Fruit fly (Drosophila melanogaster) whole organism, adult: Measurements from ENCODE around the gene LysX.

ENCODE experiments used
- CG11617 ChIP-seq: fragments of 200-800 bp; sonication (Bioruptor generic); optimal IDR thresholded peaks from 2 replicates; lab custom pipeline; 2017; ENCODE audit warnings: mild to moderate bottlenecking, missing biosample characterization, missing genetic modification reagents, missing genetic modification characterization
- CG12768 ChIP-seq: fragments of 200-800 bp; sonication (Bioruptor generic); optimal IDR thresholded peaks from 2 replicates; lab custom pipeline; 2017; ENCODE audit warnings: missing biosample characterization, missing genetic modification characterization, mild to moderate bottlenecking, moderate library complexity, missing genetic modification reagents
- CG14711 ChIP-seq: fragments of 200-800 bp; sonication (Bioruptor generic); optimal IDR thresholded peaks from 2 replicates; lab custom pipeline; 2018; ENCODE audit warnings: missing biosample characterization, mild to moderate bottlenecking, missing genetic modification characterization, moderate library complexity
- CG1620 ChIP-seq: fragments of 200-800 bp; sonication (Bioruptor generic); optimal IDR thresholded peaks from 2 replicates; lab custom pipeline; 2016; ENCODE audit warnings: missing biosample characterization, missing genetic modification characterization
- CG33017 ChIP-seq: fragments of 200-800 bp; sonication (Bioruptor generic); optimal IDR thresholded peaks from 2 replicates; lab custom pipeline; 2018; ENCODE audit warnings: missing biosample characterization, mild to moderate bottlenecking, missing genetic modification characterization, moderate library complexity
- CG5204 ChIP-seq: fragments of 200-800 bp; sonication (Bioruptor generic); optimal IDR thresholded peaks from 2 replicates; lab custom pipeline; 2016; ENCODE audit warnings: missing biosample characterization, missing genetic modification characterization
- CG7045 ChIP-seq: fragments of 200-800 bp; sonication (Bioruptor generic); optimal IDR thresholded peaks from 2 replicates; lab custom pipeline; 2017; ENCODE audit warnings: missing biosample characterization, mild to moderate bottlenecking, missing genetic modification characterization
- CG7101 ChIP-seq: fragments of 200-800 bp; sonication (Bioruptor generic); optimal IDR thresholded peaks from 2 replicates; lab custom pipeline; 2018; ENCODE audit warnings: missing biosample characterization, mild to moderate bottlenecking, missing genetic modification characterization, moderate library complexity
- Clk ChIP-seq: fragments of 200-800 bp; sonication (Bioruptor generic); optimal IDR thresholded peaks from 2 replicates; lab custom pipeline; 2017; ENCODE audit warnings: missing biosample characterization, missing genetic modification characterization
- Crg-1 ChIP-seq: fragments of 200-800 bp; sonication (Bioruptor generic); optimal IDR thresholded peaks from 2 replicates; lab custom pipeline; 2016; ENCODE audit warnings: missing biosample characterization, missing genetic modification characterization
- Hr96 ChIP-seq: fragments of 200-800 bp; sonication (Bioruptor generic); optimal IDR thresholded peaks from 2 replicates; lab custom pipeline; 2016; ENCODE audit warnings: missing biosample characterization, missing genetic modification characterization
- Mnt ChIP-seq: fragments of 200-800 bp; sonication (Bioruptor generic); optimal IDR thresholded peaks from 2 replicates; lab custom pipeline; 2016; ENCODE audit warnings: missing biosample characterization, mild to moderate bottlenecking, missing genetic modification characterization
- bab1 ChIP-seq: fragments of 200-800 bp; sonication (Bioruptor generic); optimal IDR thresholded peaks from 3 replicates; lab custom pipeline; 2019; ENCODE audit warnings: missing biosample characterization, mild to moderate bottlenecking, missing genetic modification characterization, moderate library complexity
- cic ChIP-seq: fragments of 200-800 bp; sonication (Bioruptor generic); optimal IDR thresholded peaks from 2 replicates; lab custom pipeline; 2017; ENCODE audit warnings: missing biosample characterization, mild to moderate bottlenecking, missing genetic modification characterization, moderate library complexity
- cnc ChIP-seq, 2 experiments: fragments of >200 bp; optimal IDR thresholded peaks; 2 replicates each; lab custom pipeline; 2017
- kay ChIP-seq: fragments of 200-800 bp; sonication (Bioruptor generic); peaks from one replicate; lab custom pipeline; 2016; ENCODE audit warnings: missing biosample characterization, missing genetic modification characterization, borderline replicate concordance
- ovo ChIP-seq: fragments of 200-800 bp; sonication (Bioruptor generic); optimal IDR thresholded peaks from 2 replicates; lab custom pipeline; 2016; ENCODE audit warnings: missing biosample characterization, missing genetic modification characterization
- pad ChIP-seq: fragments of 200-800 bp; sonication (Bioruptor generic); optimal IDR thresholded peaks from 3 replicates; lab custom pipeline; 2017; ENCODE audit warnings: missing biosample characterization, missing genetic modification characterization, mild to moderate bottlenecking, moderate library complexity, missing genetic modification reagents
- tj ChIP-seq: fragments of 200-800 bp; sonication (Bioruptor generic); optimal IDR thresholded peaks from 3 replicates; lab custom pipeline; 2017; ENCODE audit warnings: missing biosample characterization, mild to moderate bottlenecking, missing genetic modification characterization, moderate library complexity
- toe ChIP-seq: fragments of 200-800 bp; sonication (Bioruptor generic); optimal IDR thresholded peaks from 2 replicates; lab custom pipeline; 2016; ENCODE audit warnings: missing biosample characterization, missing genetic modification characterization

Gene LysX

DNA sequence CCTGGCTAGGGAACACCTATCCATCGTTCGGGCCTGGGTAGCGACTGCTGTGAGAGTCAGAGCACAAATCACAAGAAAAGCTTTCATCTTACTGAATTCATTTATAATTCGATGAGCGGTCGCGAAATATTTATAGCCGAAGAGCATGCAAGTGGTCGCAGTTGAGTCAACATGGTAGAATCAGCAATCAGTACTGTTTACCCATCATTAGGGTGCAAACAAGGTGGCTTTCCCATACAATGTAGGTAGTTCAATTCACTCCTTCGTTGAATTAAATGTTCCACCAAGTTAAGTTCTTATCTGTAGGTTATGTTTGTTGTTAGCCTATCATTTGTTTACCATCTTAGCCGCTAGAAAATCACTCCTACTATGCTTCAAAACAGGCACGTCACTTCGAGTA is 23.5 kb upstream of the LysX start, which contains the start of gene LysP:
Gene LysP, minus strand, starts transcription at position 101 of the 400 bp plus-strand sequence.
- TF ChIP-seq kay (GFP tag; lab: Kevin White, UChicago) (no peak), CG7045 (GFP tag; lab: Kevin White, UChicago) (no peak), Hr96 (no peak), CG7101 (no peak), cnc (optimal IDR thresholded peaks at IDR 0.05; lab: Kevin White, UChicago) (no peak), CG1620 (GFP tag; lab: Kevin White, UChicago) (no peak), bab1 (GFP tag; lab: Kevin White, UChicago) (no peak), CG5204 (GFP tag; lab: Kevin White, UChicago) (no peak), CG11617 (no peak), tj (GFP tag; lab: Kevin White, UChicago) (no peak), cic (GFP tag; lab: Kevin White, UChicago) (no peak), Mnt (GFP tag; lab: Kevin White, UChicago) (no peak), CG12768 (GFP tag; lab: Kevin White, UChicago) (no peak), Crg-1 (GFP tag; lab: Kevin White, UChicago) (no peak), ovo (GFP tag; lab: Kevin White, UChicago) (no peak), toe (no peak), Clk (GFP tag; lab: Kevin White, UChicago) (no peak), CG33017 (no peak), CG14711 (tag; lab: Kevin White, UChicago) (no peak)

dm6 chr3L:1216460-1216859 is 21.4 kb upstream of the LysX start:
- TF ChIP-seq CG7045 (GFP tag; lab: Kevin White, UChicago) (no peak), Crg-1 (GFP tag; lab: Kevin White, UChicago) (no peak), kay (GFP tag; lab: Kevin White, UChicago) (no peak), Clk (GFP tag; lab: Kevin White, UChicago) (no peak)

DNA sequence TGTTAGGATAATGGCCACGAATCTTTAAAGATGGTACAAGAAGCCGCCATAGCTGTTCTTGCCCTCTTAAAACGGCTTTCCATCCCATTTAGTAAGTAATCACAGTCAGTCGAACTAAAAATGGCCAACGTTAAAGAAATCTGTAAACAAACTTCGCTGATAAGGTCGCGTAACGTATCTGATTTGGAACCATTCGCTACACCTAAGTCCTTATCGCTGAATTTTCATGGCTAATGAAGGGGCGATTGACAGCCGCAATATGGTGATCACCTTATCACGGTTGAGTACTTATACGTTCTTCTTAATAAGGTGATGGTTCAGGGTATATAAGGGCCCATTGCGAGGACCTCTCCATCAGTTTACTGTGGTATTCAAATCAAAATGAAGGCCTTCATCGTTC is 17.5 kb upstream of the LysX start, which contains the start of gene LysE:
Gene LysE, plus strand, starts transcription at position 257 of the 400 bp plus-strand sequence.
- TF ChIP-seq Mnt (GFP tag; lab: Kevin White, UChicago) (no peak), CG12768 (GFP tag; lab: Kevin White, UChicago) (no peak), cic (GFP tag; lab: Kevin White, UChicago) (no peak)

- TF ChIP-seq bab1 (GFP tag; lab: Kevin White, UChicago) (no peak), Clk (GFP tag; lab: Kevin White, UChicago) (no peak), Hr96 (no peak), CG14711 (tag; lab: Kevin White, UChicago) (no peak), cic (GFP tag; lab: Kevin White, UChicago) (no peak), cnc (optimal IDR thresholded peaks at IDR 0.05; lab: Kevin White, UChicago) (no peak), CG12768 (GFP tag; lab: Kevin White, UChicago) (no peak), tj (GFP tag; lab: Kevin White, UChicago) (no peak), CG5204 (GFP tag; lab: Kevin White, UChicago) (no peak), toe (no peak), Crg-1 (GFP tag; lab: Kevin White, UChicago) (no peak), CG11617 (no peak), CG1620 (GFP tag; lab: Kevin White, UChicago) (no peak), ovo (GFP tag; lab: Kevin White, UChicago) (no peak), CG33017 (no peak), CG7101 (no peak)
Measured at dm6 chr3L:1212113-1212512, 17.0 kb upstream of the LysX start.

DNA sequence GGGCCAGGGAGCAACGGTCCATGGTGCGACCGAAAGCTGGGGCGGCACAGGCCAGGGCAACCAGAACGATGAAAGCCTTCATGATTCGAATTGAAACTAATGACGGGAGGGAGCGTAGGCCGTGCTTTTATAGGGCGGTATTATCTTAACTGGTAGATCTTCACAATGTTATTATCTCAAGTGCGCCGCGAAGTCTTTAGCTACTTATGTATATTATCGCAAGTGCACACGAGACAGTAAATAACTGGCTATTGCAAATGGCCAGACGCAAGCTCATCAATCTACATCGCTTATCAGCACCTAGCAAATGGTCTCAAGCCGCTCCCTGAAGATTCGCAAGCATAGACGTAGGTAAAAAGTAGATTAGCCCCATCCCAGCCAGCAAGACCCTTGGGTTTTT is 16.0 kb upstream of the LysX start, which contains the start of gene LysD:
Gene LysD, minus strand, starts transcription at position 101 of the 400 bp plus-strand sequence.
- no peak for TF ChIP-seq Mnt (GFP tag; lab: Kevin White, UChicago)
- no peak for TF ChIP-seq bab1 (GFP tag; lab: Kevin White, UChicago)
- no peak for TF ChIP-seq cnc (optimal IDR thresholded peaks at IDR 0.05; lab: Kevin White, UChicago)

dm6 chr3L:1208206-1208605 is 13.1 kb upstream of the LysX start:
- TF ChIP-seq CG33017, result no peak
- TF ChIP-seq Crg-1 (GFP tag; lab: Kevin White, UChicago), result no peak

DNA sequence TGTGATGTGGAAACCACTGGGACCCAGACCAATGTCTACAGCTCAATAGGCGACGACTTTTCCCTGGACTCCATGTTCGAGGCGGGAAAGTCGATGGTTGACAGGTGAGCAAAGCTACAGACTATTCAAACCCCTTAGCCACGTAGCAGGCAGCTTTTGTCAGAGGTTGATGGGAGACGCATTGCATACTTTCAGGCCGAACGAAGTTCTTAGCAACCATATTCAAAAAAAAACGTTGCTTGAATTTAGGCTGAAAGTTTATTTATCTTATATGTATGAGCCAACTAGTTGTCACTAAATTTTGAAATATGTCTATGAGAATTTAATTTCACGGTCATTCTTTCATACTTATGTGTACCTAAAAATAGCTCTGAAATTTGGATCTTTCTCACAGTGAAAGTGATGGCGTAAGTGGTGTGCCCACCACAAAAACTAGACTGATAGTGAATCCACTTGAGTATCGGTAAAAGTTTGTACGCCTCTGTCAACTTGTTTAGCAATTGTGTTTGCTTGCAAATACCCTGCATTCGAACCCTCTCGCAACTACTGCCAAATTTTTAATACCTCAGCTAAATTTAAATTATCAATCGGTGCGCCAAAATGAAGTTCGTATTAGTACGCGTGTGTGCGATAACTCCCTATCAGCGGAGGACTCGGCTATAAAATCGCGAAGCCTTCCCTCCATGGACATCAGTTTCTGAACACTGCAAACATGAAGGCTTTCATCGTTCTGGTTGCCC is 11.8 kb upstream of the LysX start, which contains the start of gene LysB:
Gene LysB, plus strand, starts transcription at position 690 of the 740 bp plus-strand sequence.
- no peak for TF ChIP-seq CG33017
- TF ChIP-seq CG11617, result no peak
- no peak for TF ChIP-seq kay (GFP tag; lab: Kevin White, UChicago)
- TF ChIP-seq pad (GFP tag; lab: Kevin White, UChicago), result no peak
- TF ChIP-seq CG1620 (GFP tag; lab: Kevin White, UChicago), result no peak
- no peak for TF ChIP-seq CG14711 (tag; lab: Kevin White, UChicago)
- no peak for TF ChIP-seq ovo (GFP tag; lab: Kevin White, UChicago)
- TF ChIP-seq toe, result no peak
- TF ChIP-seq CG12768 (GFP tag; lab: Kevin White, UChicago), result no peak
- TF ChIP-seq tj (GFP tag; lab: Kevin White, UChicago), result no peak
- no peak for TF ChIP-seq Crg-1 (GFP tag; lab: Kevin White, UChicago)
